Fruit fly (Drosophila melanogaster) whole organism, embryonic: ENCODE measurements around the gene CG11695.

Experiments
- Awh ChIP-seq: fragments of 200-800 bp; sonication (Bioruptor generic); IDR thresholded peaks from 2 replicates; pipeline ENCODE4, ENCODE4 v1.3.6; 2022; ENCODE audit warnings: missing biosample characterization, missing genetic modification characterization
- Bgb ChIP-seq: fragments of 200-800 bp; sonication (Bioruptor generic); IDR thresholded peaks from 2 replicates; pipeline ENCODE4 v1.3.6; 2022; ENCODE audit warnings: missing biosample characterization, missing genetic modification characterization; ENCODE audit not compliant: partially characterized antibody
- Blimp-1 ChIP-seq: fragments of 200-800 bp; sonication (Bioruptor generic); optimal IDR thresholded peaks from 3 replicates; lab custom pipeline; 2018; ENCODE audit warnings: missing biosample characterization, missing genetic modification characterization, mild to moderate bottlenecking, moderate library complexity, missing genetic modification reagents
- CG10147 ChIP-seq: fragments of 200-800 bp; sonication (Bioruptor generic); optimal IDR thresholded peaks from 2 replicates; lab custom pipeline; 2019; ENCODE audit warnings: missing biosample characterization, mild to moderate bottlenecking, missing genetic modification characterization, moderate library complexity
- CG1024 ChIP-seq: fragments of 200-800 bp; sonication (Bioruptor generic); IDR thresholded peaks from 2 replicates; pipeline ENCODE4 v1.3.6; 2022; ENCODE audit warnings: missing biosample characterization, missing genetic modification characterization
- CG10267 ChIP-seq: fragments of 200-800 bp; sonication (Bioruptor generic); optimal IDR thresholded peaks from 2 replicates; lab custom pipeline; 2018; ENCODE audit warnings: missing biosample characterization, mild to moderate bottlenecking, missing genetic modification characterization, moderate library complexity
- CG11696 ChIP-seq: fragments of 200-800 bp; sonication (Bioruptor generic); IDR thresholded peaks from 2 replicates; pipeline ENCODE4 v1.3.6; 2022; ENCODE audit warnings: missing biosample characterization, missing genetic modification characterization
- CG13123 ChIP-seq: fragments of 200-800 bp; sonication (Bioruptor generic); optimal IDR thresholded peaks from 2 replicates; lab custom pipeline; 2016; ENCODE audit warnings: missing biosample characterization, missing genetic modification characterization
- CG13424 ChIP-seq: fragments of 200-800 bp; sonication (Bioruptor generic); optimal IDR thresholded peaks from 2 replicates; lab custom pipeline; 2019; ENCODE audit warnings: missing biosample characterization, mild to moderate bottlenecking, missing genetic modification characterization, moderate library complexity
- CG13624 ChIP-seq: fragments of 200-800 bp; sonication (Bioruptor generic); optimal IDR thresholded peaks from 2 replicates; lab custom pipeline; 2016; ENCODE audit warnings: missing biosample characterization, missing genetic modification characterization
- CG15269 ChIP-seq: fragments of 200-800 bp; sonication (Bioruptor generic); optimal IDR thresholded peaks from 2 replicates; lab custom pipeline; 2018; ENCODE audit warnings: missing biosample characterization, mild to moderate bottlenecking, missing genetic modification characterization, moderate library complexity
- CG16863 ChIP-seq: fragments of 200-800 bp; sonication (Bioruptor generic); optimal IDR thresholded peaks from 3 replicates; lab custom pipeline; 2016; ENCODE audit warnings: missing biosample characterization, missing genetic modification characterization
- CG17361 ChIP-seq: fragments of 200-800 bp; sonication (Bioruptor generic); IDR thresholded peaks from 3 replicates; pipeline ENCODE4 v1.3.6; 2022; ENCODE audit warnings: missing biosample characterization, missing genetic modification characterization
- CG18599 ChIP-seq: fragments of 200-800 bp; sonication (Bioruptor generic); optimal IDR thresholded peaks from 3 replicates; lab custom pipeline; 2017; ENCODE audit warnings: missing biosample characterization, missing genetic modification characterization, mild to moderate bottlenecking, moderate library complexity, missing genetic modification reagents
- CG2678 ChIP-seq: fragments of 200-800 bp; sonication (Bioruptor generic); optimal IDR thresholded peaks from 3 replicates; lab custom pipeline; 2019; ENCODE audit warnings: missing biosample characterization, mild to moderate bottlenecking, missing genetic modification characterization, moderate library complexity
- CG3163 ChIP-seq: fragments of 200-800 bp; sonication (Bioruptor generic); optimal IDR thresholded peaks from 3 replicates; lab custom pipeline; 2016; ENCODE audit warnings: missing biosample characterization, missing genetic modification characterization
- CG33557 ChIP-seq: fragments of 200-800 bp; sonication (Bioruptor generic); optimal IDR thresholded peaks from 2 replicates; lab custom pipeline; 2019; ENCODE audit warnings: missing biosample characterization, mild to moderate bottlenecking, missing genetic modification characterization, moderate library complexity
- CG3995 ChIP-seq: fragments of 200-800 bp; sonication (Bioruptor generic); optimal IDR thresholded peaks from 3 replicates; lab custom pipeline; 2016; ENCODE audit warnings: missing biosample characterization, missing genetic modification characterization
- CG5245 ChIP-seq: fragments of 200-800 bp; sonication (Bioruptor generic); optimal IDR thresholded peaks from 3 replicates; lab custom pipeline; 2016; ENCODE audit warnings: missing biosample characterization, missing genetic modification characterization
- CG6254 ChIP-seq: fragments of 200-800 bp; sonication (Bioruptor generic); optimal IDR thresholded peaks from 3 replicates; lab custom pipeline; 2017; ENCODE audit warnings: mild to moderate bottlenecking, missing biosample characterization, missing genetic modification reagents, missing genetic modification characterization
- CG7372 ChIP-seq: fragments of 200-800 bp; sonication (Bioruptor generic); IDR thresholded peaks from 2 replicates; pipeline ENCODE4 v1.3.6; 2022; ENCODE audit warnings: missing biosample characterization, missing genetic modification characterization
- Eip74EF ChIP-seq, 2 experiments: fragments of 200-800 bp in 1 of 2; fragments of >200 bp in 1 of 2; sonication (Bioruptor generic) in 1 of 2; optimal IDR thresholded peaks; 2 replicates each; lab custom pipeline; 2017 to 2019; ENCODE audit warnings: missing biosample characterization in 2 of 2, missing genetic modification characterization in 2 of 2, mild to moderate bottlenecking in 1 of 2, moderate library complexity in 1 of 2
- Ets65A ChIP-seq: fragments of 200-800 bp; sonication (Bioruptor generic); peaks from one replicate; lab custom pipeline; 2016; ENCODE audit warnings: missing biosample characterization, missing genetic modification characterization
- NC2α ChIP-seq: fragments of 200-800 bp; sonication (Bioruptor generic); optimal IDR thresholded peaks from 2 replicates; lab custom pipeline; 2016; ENCODE audit warnings: missing biosample characterization, missing genetic modification characterization
- Spps ChIP-seq: fragments of 200-800 bp; sonication (Bioruptor generic); optimal IDR thresholded peaks from 2 replicates; lab custom pipeline; 2018; ENCODE audit warnings: missing biosample characterization, mild to moderate bottlenecking, missing genetic modification characterization
- Trl ChIP-seq, 3 experiments: fragments of >200 bp in 2 of 3; fragments of 200-800 bp in 1 of 3; sonication (Bioruptor generic) in 1 of 3; optimal IDR thresholded peaks; 2 replicates in 1 of 3; 3 replicates in 2 of 3; lab custom pipeline; 2016 to 2017; ENCODE audit warnings: missing biosample characterization in 1 of 3, missing genetic modification characterization in 1 of 3
- Xbp1 ChIP-seq: fragments of 200-800 bp; sonication (Bioruptor generic); optimal IDR thresholded peaks from 3 replicates; lab custom pipeline; 2016; ENCODE audit warnings: missing biosample characterization, mild to moderate bottlenecking, missing genetic modification characterization
- bowl ChIP-seq: fragments of 200-800 bp; sonication (Bioruptor generic); IDR thresholded peaks from 2 replicates; pipeline ENCODE4 v1.3.6; 2022; ENCODE audit warnings: missing biosample characterization, missing genetic modification characterization
- btn ChIP-seq: fragments of 200-800 bp; sonication (Bioruptor generic); optimal IDR thresholded peaks from 2 replicates; lab custom pipeline; 2016; ENCODE audit warnings: missing biosample characterization, missing genetic modification characterization
- cato ChIP-seq: fragments of 200-800 bp; sonication (Bioruptor generic); optimal IDR thresholded peaks from 2 replicates; lab custom pipeline; 2016; ENCODE audit warnings: missing biosample characterization, missing genetic modification characterization, borderline replicate concordance
- crc ChIP-seq: fragments of 200-800 bp; sonication (Bioruptor generic); optimal IDR thresholded peaks from 2 replicates; lab custom pipeline; 2016; ENCODE audit warnings: missing biosample characterization, missing genetic modification characterization
- dmrt11E ChIP-seq: fragments of 200-800 bp; sonication (Bioruptor generic); optimal IDR thresholded peaks from 3 replicates; lab custom pipeline; 2018; ENCODE audit warnings: missing biosample characterization, mild to moderate bottlenecking, missing genetic modification characterization, moderate library complexity
- dmrt99B ChIP-seq: fragments of 200-800 bp; sonication (Bioruptor generic); optimal IDR thresholded peaks from 2 replicates; lab custom pipeline; 2018; ENCODE audit warnings: missing biosample characterization, mild to moderate bottlenecking, missing genetic modification characterization, moderate library complexity
- esg ChIP-seq: fragments of 200-800 bp; sonication (Bioruptor generic); conservative IDR thresholded peaks from 2 replicates; pipeline ENCODE4 v1.3.6; 2022; ENCODE audit warnings: missing biosample characterization, missing genetic modification characterization
- insv ChIP-seq, 2 experiments: fragments of 200-800 bp; sonication (Bioruptor generic); optimal IDR thresholded peaks; 3 replicates each; lab custom pipeline; 2016 to 2018; ENCODE audit warnings: missing biosample characterization in 2 of 2, missing genetic modification characterization in 2 of 2
- lmd ChIP-seq: fragments of 200-800 bp; sonication (Bioruptor generic); IDR thresholded peaks from 2 replicates; pipeline ENCODE4 v1.3.6; 2022; ENCODE audit warnings: missing biosample characterization, missing genetic modification characterization
- luna ChIP-seq: fragments of 200-800 bp; sonication (Bioruptor generic); optimal IDR thresholded peaks from 2 replicates; lab custom pipeline; 2016; ENCODE audit warnings: missing biosample characterization, missing genetic modification characterization
- maf-S ChIP-seq: fragments of 200-800 bp; sonication (Bioruptor generic); optimal IDR thresholded peaks from 2 replicates; lab custom pipeline; 2016; ENCODE audit warnings: missing biosample characterization, missing genetic modification characterization
- nau ChIP-seq: fragments of 200-800 bp; sonication (Bioruptor generic); optimal IDR thresholded peaks from 3 replicates; lab custom pipeline; 2017; ENCODE audit warnings: missing biosample characterization, mild to moderate bottlenecking, missing genetic modification characterization, missing genetic modification reagents
- nmo ChIP-seq: fragments of 200-800 bp; sonication (Bioruptor generic); optimal IDR thresholded peaks from 2 replicates; lab custom pipeline; 2018; ENCODE audit warnings: missing biosample characterization, mild to moderate bottlenecking, missing genetic modification characterization, moderate library complexity
- psq ChIP-seq: fragments of 200-800 bp; sonication (Bioruptor generic); optimal IDR thresholded peaks from 2 replicates; lab custom pipeline; 2017; ENCODE audit warnings: missing biosample characterization, missing genetic modification characterization
- ro ChIP-seq: fragments of 200-800 bp; sonication (Bioruptor generic); IDR thresholded peaks from 2 replicates; pipeline ENCODE4 v1.3.6; 2022; ENCODE audit warnings: missing biosample characterization, missing genetic modification characterization
- row ChIP-seq: fragments of 200-800 bp; sonication (Bioruptor generic); IDR thresholded peaks from 3 replicates; pipeline ENCODE4 v1.3.6; 2022; ENCODE audit warnings: missing biosample characterization, missing genetic modification characterization
- sens ChIP-seq: fragments of 200-800 bp; sonication (Bioruptor generic); peaks from one replicate; lab custom pipeline; 2016; ENCODE audit warnings: missing biosample characterization, missing genetic modification characterization
- sens-2 ChIP-seq: fragments of 200-800 bp; sonication (Bioruptor generic); IDR thresholded peaks from 2 replicates; pipeline ENCODE4 v1.3.6; 2022; ENCODE audit warnings: missing biosample characterization, missing genetic modification characterization
- ssp ChIP-seq: fragments of 200-800 bp; sonication (Bioruptor generic); IDR thresholded peaks from 2 replicates; pipeline ENCODE4 v1.3.6; 2022; ENCODE audit warnings: missing biosample characterization, missing genetic modification characterization
- tgo ChIP-seq: fragments of 200-800 bp; sonication (Bioruptor generic); IDR thresholded peaks from 3 replicates; pipeline ENCODE4 v1.3.6; 2022; ENCODE audit warnings: missing biosample characterization, missing genetic modification characterization
- tin ChIP-seq: fragments of 200-800 bp; sonication (Bioruptor generic); optimal IDR thresholded peaks from 3 replicates; lab custom pipeline; 2016; ENCODE audit warnings: missing biosample characterization, missing genetic modification characterization
- trem ChIP-seq: fragments of 200-800 bp; optimal IDR thresholded peaks from 3 replicates; lab custom pipeline; 2019; ENCODE audit warnings: missing biosample characterization, mild to moderate bottlenecking, missing genetic modification characterization, moderate library complexity
- trh ChIP-seq: fragments of 200-800 bp; sonication (Bioruptor generic); optimal IDR thresholded peaks from 2 replicates; lab custom pipeline; 2016; ENCODE audit warnings: missing biosample characterization, missing genetic modification characterization
- vvl ChIP-seq: fragments of 200-800 bp; sonication (Bioruptor generic); IDR thresholded peaks from 2 replicates; pipeline ENCODE4 v1.3.6; 2022; ENCODE audit warnings: missing biosample characterization, missing genetic modification characterization

Gene CG11695

DNA sequence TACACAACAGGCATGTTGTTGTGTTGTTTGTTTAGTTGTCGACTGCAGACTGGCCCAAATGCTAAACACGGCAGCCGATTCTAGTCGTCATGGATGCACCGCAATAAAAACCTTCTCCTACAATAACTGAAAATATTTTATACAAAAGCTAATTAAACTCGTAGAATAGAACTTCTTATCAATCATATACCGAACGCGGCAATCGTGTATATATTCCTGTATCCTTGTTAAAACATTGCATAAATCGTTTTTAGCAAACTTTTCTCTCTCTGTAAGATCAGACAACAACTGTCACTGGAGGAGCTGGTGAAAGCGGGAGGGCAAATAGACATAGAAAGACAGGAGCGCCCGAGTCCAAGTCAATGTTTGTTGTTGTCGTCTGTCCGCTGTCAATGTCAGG is 28.0 kb upstream of the CG11695 start (continued):
- TF ChIP-seq CG1024 (GFP tag; lab: Robert Waterston, UW), result 0 out of 2 replicates have a peak, but pooled peaks have one; percentile 29
- no peak for TF ChIP-seq CG3995 (GFP tag; lab: Kevin White, UChicago)
- peak; percentile 53 for TF ChIP-seq CG2678 (tag; lab: Kevin White, UChicago)
- TF ChIP-seq CG16863 (GFP tag; lab: Kevin White, UChicago), result peak; percentile 26
- TF ChIP-seq bowl (GFP tag; lab: Robert Waterston, UW), result no peak
- peak; percentile 42; the same call in 1 of the 3 replicates for TF ChIP-seq CG17361 (GFP tag; lab: Robert Waterston, UW)
- no peak for TF ChIP-seq maf-S (GFP tag; lab: Kevin White, UChicago)
- peak; percentile 90 for TF ChIP-seq sens (GFP tag; lab: Kevin White, UChicago)
- TF ChIP-seq CG13123 (GFP tag; lab: Kevin White, UChicago), result no peak
- TF ChIP-seq Ets65A, result peak; percentile 72
- TF ChIP-seq CG7372 (GFP tag; lab: Robert Waterston, UW), result no peak
- peak; percentile 57 for TF ChIP-seq vvl (GFP tag; lab: Robert Waterston, UW)
- peak; percentile 55 for TF ChIP-seq tin
- TF ChIP-seq CG15269, result peak; percentile 17
- peak; percentile 67 for TF ChIP-seq Blimp-1 (GFP tag; lab: Kevin White, UChicago)
- no peak for TF ChIP-seq Eip74EF (GFP tag; optimal IDR thresholded peaks at IDR 0.05; lab: Kevin White, UChicago)
- no peak for TF ChIP-seq sens-2 (GFP tag; lab: Robert Waterston, UW)
- TF ChIP-seq nmo, result peak; percentile 43
- TF ChIP-seq trh (GFP tag; lab: Kevin White, UChicago), result no peak
- 0 out of 3 replicates have a peak, but pooled peaks have one; percentile 20 for TF ChIP-seq tgo
- TF ChIP-seq CG10147, result peak; percentile 3
- peak; percentile 27 for TF ChIP-seq crc
- TF ChIP-seq cato (GFP tag; lab: Kevin White, UChicago), result peak; percentile 7
- peak; percentile 31 for TF ChIP-seq Xbp1 (GFP tag; lab: Kevin White, UChicago)
- no peak for TF ChIP-seq esg
- TF ChIP-seq Spps, result no peak
- peak; percentile 64 for TF ChIP-seq CG10267 (tag; lab: Kevin White, UChicago)
- TF ChIP-seq psq (GFP tag; lab: Kevin White, UChicago), result no peak
- TF ChIP-seq Trl (optimal IDR thresholded peaks at IDR 0.05; lab: Kevin White, UChicago), result no peak
- peak; percentile 19 for TF ChIP-seq Trl (GFP tag; optimal IDR thresholded peaks at IDR 0.05; lab: Kevin White, UChicago)
- peak; percentile 9 for TF ChIP-seq CG6254 (GFP tag; lab: Kevin White, UChicago)
- TF ChIP-seq CG13624 (GFP tag; lab: Kevin White, UChicago), result peak; percentile 15
- no peak for TF ChIP-seq luna (GFP tag; lab: Kevin White, UChicago)
- no peak for TF ChIP-seq ro (GFP tag; lab: Robert Waterston, UW)
- TF ChIP-seq Awh (GFP tag; lab: Robert Waterston, UW), result no peak
- peak; percentile 38 for TF ChIP-seq CG5245 (GFP tag; lab: Kevin White, UChicago)
- peak; percentile 43 for TF ChIP-seq CG33557
- TF ChIP-seq Bgb (GFP tag; lab: Robert Waterston, UW), result no peak
- peak; percentile 34 for TF ChIP-seq NC2α (GFP tag; lab: Kevin White, UChicago)
- peak; percentile 51 for TF ChIP-seq dmrt99B (tag; lab: Kevin White, UChicago)
- TF ChIP-seq CG3163 (GFP tag; lab: Kevin White, UChicago), result peak; percentile 15
- peak; percentile 29 for TF ChIP-seq CG18599
- TF ChIP-seq trem (tag; lab: Kevin White, UChicago), result peak; percentile 34
- TF ChIP-seq lmd (GFP tag; lab: Robert Waterston, UW), result peak; percentile 8; the same call in 1 of the 2 replicates
- TF ChIP-seq btn (GFP tag; lab: Kevin White, UChicago), result peak; percentile 4
- TF ChIP-seq CG11696 (GFP tag; lab: Robert Waterston, UW), result peak; percentile 20; the same call in 1 of the 2 replicates
- no peak for TF ChIP-seq insv (GFP tag; optimal IDR thresholded peaks at IDR 0.05; lab: Kevin White, UChicago)
- peak; percentile 50 for TF ChIP-seq nau (GFP tag; lab: Kevin White, UChicago)
- TF ChIP-seq row (GFP tag; lab: Robert Waterston, UW), result peak; percentile 47; the same call in 1 of the 3 replicates
- TF ChIP-seq CG13424 (tag; lab: Kevin White, UChicago), result peak; percentile 24
- peak; percentile 74 for TF ChIP-seq dmrt11E
- TF ChIP-seq ssp (GFP tag; lab: Robert Waterston, UW), result no peak
